Fruit fly (Drosophila melanogaster) whole organism, wandering third instar larva: ENCODE data around the gene Klp67A.

ENCODE experiments used
- Abd-B ChIP-seq: fragments of >200 bp; optimal IDR thresholded peaks from 2 replicates; lab custom pipeline; 2017; ENCODE audit warnings: missing biosample characterization, missing genetic modification characterization
- CG32264 ChIP-seq: fragments of 200-800 bp; sonication (Bioruptor generic); optimal IDR thresholded peaks from 2 replicates; lab custom pipeline; 2016; ENCODE audit warnings: missing biosample characterization, missing genetic modification characterization
- CrebA ChIP-seq: fragments of 200-800 bp; sonication (Bioruptor generic); optimal IDR thresholded peaks from 2 replicates; lab custom pipeline; 2016; ENCODE audit warnings: missing biosample characterization, mild to moderate bottlenecking, missing genetic modification characterization, borderline replicate concordance
- Dfd ChIP-seq: fragments of >200 bp; optimal IDR thresholded peaks from 2 replicates; lab custom pipeline; 2017; ENCODE audit warnings: missing biosample characterization, missing genetic modification characterization
- Dif ChIP-seq: fragments of 200-275, 200-300 bp; sonication (Bioruptor generic); optimal IDR thresholded peaks from 2 replicates; lab custom pipeline; 2018; ENCODE audit warnings: missing biosample characterization, missing genetic modification characterization; ENCODE audit not compliant: partially characterized antibody
- GATAd ChIP-seq: sonication (Bioruptor generic); optimal IDR thresholded peaks from 2 replicates; lab custom pipeline; 2016; ENCODE audit warnings: missing biosample characterization, missing genetic modification characterization
- HLH106 ChIP-seq: fragments of 200-800 bp; optimal IDR thresholded peaks from 3 replicates; lab custom pipeline; 2019; ENCODE audit warnings: missing biosample characterization, mild to moderate bottlenecking, missing genetic modification characterization, moderate library complexity
- Hnf4 ChIP-seq: fragments of 200-800 bp; sonication (Bioruptor generic); optimal IDR thresholded peaks from 2 replicates; lab custom pipeline; 2016; ENCODE audit warnings: missing biosample characterization, mild to moderate bottlenecking, missing genetic modification characterization
- Hr78 ChIP-seq: fragments of >200 bp; optimal IDR thresholded peaks from 2 replicates; lab custom pipeline; 2017; ENCODE audit warnings: missing biosample characterization, missing genetic modification characterization
- Hr83 ChIP-seq: fragments of 200-300 bp; sonication (Bioruptor generic); optimal IDR thresholded peaks from 2 replicates; lab custom pipeline; 2016; ENCODE audit warnings: missing biosample characterization, mild to moderate bottlenecking, missing genetic modification characterization, moderate library complexity; ENCODE audit not compliant: poor library complexity, severe bottlenecking
- Jra ChIP-seq: sonication (Bioruptor generic); optimal IDR thresholded peaks from 2 replicates; lab custom pipeline; 2016; ENCODE audit warnings: missing biosample characterization, missing genetic modification characterization
- Mio ChIP-seq: sonication (Bioruptor generic); optimal IDR thresholded peaks from 2 replicates; lab custom pipeline; 2016; ENCODE audit warnings: missing biosample characterization, missing genetic modification characterization
- Myc ChIP-seq: fragments of >200 bp; optimal IDR thresholded peaks from 2 replicates; lab custom pipeline; 2017
- OdsH ChIP-seq: fragments of 200-800 bp; sonication (Bioruptor generic); optimal IDR thresholded peaks from 2 replicates; lab custom pipeline; 2016; ENCODE audit warnings: missing biosample characterization, mild to moderate bottlenecking, missing genetic modification characterization
- Rel ChIP-seq, 2 experiments: fragments of 200-800 bp; sonication (Bioruptor generic) in 1 of 2; optimal IDR thresholded peaks; 2 replicates in 1 of 2; 3 replicates in 1 of 2; lab custom pipeline; 2016 to 2019; ENCODE audit warnings: mild to moderate bottlenecking in 2 of 2, missing biosample characterization in 2 of 2, missing genetic modification characterization in 2 of 2, moderate library complexity in 1 of 2
- Sp1 ChIP-seq: fragments of 200-800 bp; sonication (Bioruptor generic); optimal IDR thresholded peaks from 3 replicates; lab custom pipeline; 2019; ENCODE audit warnings: missing biosample characterization, mild to moderate bottlenecking, missing genetic modification characterization, moderate library complexity
- Vsx2 ChIP-seq: fragments of 200-300, 225-300 bp; sonication (Bioruptor generic); optimal IDR thresholded peaks from 2 replicates; lab custom pipeline; 2018; ENCODE audit warnings: missing biosample characterization, missing genetic modification characterization; ENCODE audit not compliant: partially characterized antibody
- br ChIP-seq: fragments of 200-800 bp; sonication (Bioruptor generic); optimal IDR thresholded peaks from 2 replicates; lab custom pipeline; 2016; ENCODE audit warnings: missing biosample characterization, missing genetic modification characterization
- brk ChIP-seq: fragments of 200-800 bp; sonication (Bioruptor generic); optimal IDR thresholded peaks from 2 replicates; lab custom pipeline; 2016; ENCODE audit warnings: missing biosample characterization, mild to moderate bottlenecking, missing genetic modification characterization
- dl ChIP-seq, 2 experiments: fragments of 175-275, 200-275 bp in 1 of 2; fragments of 200-275 bp in 1 of 2; sonication (Bioruptor generic); optimal IDR thresholded peaks; lab custom pipeline; 2018; ENCODE audit warnings: mild to moderate bottlenecking in 2 of 2, missing biosample characterization in 2 of 2, missing genetic modification characterization in 2 of 2, moderate library complexity in 2 of 2; ENCODE audit not compliant: partially characterized antibody in 2 of 2, insufficient read depth in 1 of 2
- dmrt93B ChIP-seq: fragments of 200-800 bp; sonication (Bioruptor generic); optimal IDR thresholded peaks from 2 replicates; lab custom pipeline; 2018; ENCODE audit warnings: missing biosample characterization, mild to moderate bottlenecking, missing genetic modification characterization
- dsf ChIP-seq: sonication (Bioruptor generic); optimal IDR thresholded peaks from 2 replicates; lab custom pipeline; 2016; ENCODE audit warnings: missing biosample characterization, missing genetic modification characterization, borderline replicate concordance
- ey ChIP-seq: fragments of 200-800 bp; sonication (Bioruptor generic); optimal IDR thresholded peaks from 2 replicates; lab custom pipeline; 2016; ENCODE audit warnings: missing biosample characterization, missing genetic modification characterization
- foxo ChIP-seq, 2 experiments: fragments of 200-800 bp; sonication (Bioruptor generic); optimal IDR thresholded peaks; 2 replicates in 1 of 2; 3 replicates in 1 of 2; lab custom pipeline; 2016 to 2017; ENCODE audit warnings: missing biosample characterization in 2 of 2, missing genetic modification characterization in 2 of 2
- fru ChIP-seq: fragments of 200-800 bp; sonication (Bioruptor generic); optimal IDR thresholded peaks from 3 replicates; lab custom pipeline; 2016; ENCODE audit warnings: missing biosample characterization, mild to moderate bottlenecking, missing genetic modification characterization
- h ChIP-seq: fragments of 200-800 bp; sonication (Bioruptor generic); optimal IDR thresholded peaks from 3 replicates; lab custom pipeline; 2016; ENCODE audit warnings: missing biosample characterization, mild to moderate bottlenecking, missing genetic modification characterization
- jim ChIP-seq: fragments of 175-275, 200-325 bp; sonication (Bioruptor generic); optimal IDR thresholded peaks from 2 replicates; lab custom pipeline; 2016; ENCODE audit warnings: missing biosample characterization, mild to moderate bottlenecking, missing genetic modification characterization
- pan ChIP-seq: fragments of >200 bp; optimal IDR thresholded peaks from 2 replicates; lab custom pipeline; 2017
- psq ChIP-seq: fragments of 200-800 bp; sonication (Bioruptor generic); optimal IDR thresholded peaks from 3 replicates; lab custom pipeline; 2017; ENCODE audit warnings: missing biosample characterization, mild to moderate bottlenecking, missing genetic modification characterization, moderate library complexity
- rgr ChIP-seq: fragments of 200-800 bp; sonication (Bioruptor generic); optimal IDR thresholded peaks from 3 replicates; lab custom pipeline; 2016; ENCODE audit warnings: missing biosample characterization, mild to moderate bottlenecking, missing genetic modification characterization
- sage ChIP-seq: fragments of 200-800 bp; sonication (Bioruptor generic); optimal IDR thresholded peaks from 2 replicates; lab custom pipeline; 2016; ENCODE audit warnings: missing biosample characterization, mild to moderate bottlenecking, missing genetic modification characterization
- sv ChIP-seq: fragments of 200-800 bp; sonication (Bioruptor generic); optimal IDR thresholded peaks from 3 replicates; lab custom pipeline; 2016; ENCODE audit warnings: missing biosample characterization, missing genetic modification characterization
- usp ChIP-seq: fragments of >200 bp; optimal IDR thresholded peaks from 2 replicates; lab custom pipeline; 2017; ENCODE audit warnings: missing biosample characterization, missing genetic modification characterization
- woc ChIP-seq: sonication (Bioruptor generic); optimal IDR thresholded peaks from 2 replicates; lab custom pipeline; 2016; ENCODE audit warnings: missing biosample characterization, mild to moderate bottlenecking, missing genetic modification characterization

Klp67A gene

DNA sequence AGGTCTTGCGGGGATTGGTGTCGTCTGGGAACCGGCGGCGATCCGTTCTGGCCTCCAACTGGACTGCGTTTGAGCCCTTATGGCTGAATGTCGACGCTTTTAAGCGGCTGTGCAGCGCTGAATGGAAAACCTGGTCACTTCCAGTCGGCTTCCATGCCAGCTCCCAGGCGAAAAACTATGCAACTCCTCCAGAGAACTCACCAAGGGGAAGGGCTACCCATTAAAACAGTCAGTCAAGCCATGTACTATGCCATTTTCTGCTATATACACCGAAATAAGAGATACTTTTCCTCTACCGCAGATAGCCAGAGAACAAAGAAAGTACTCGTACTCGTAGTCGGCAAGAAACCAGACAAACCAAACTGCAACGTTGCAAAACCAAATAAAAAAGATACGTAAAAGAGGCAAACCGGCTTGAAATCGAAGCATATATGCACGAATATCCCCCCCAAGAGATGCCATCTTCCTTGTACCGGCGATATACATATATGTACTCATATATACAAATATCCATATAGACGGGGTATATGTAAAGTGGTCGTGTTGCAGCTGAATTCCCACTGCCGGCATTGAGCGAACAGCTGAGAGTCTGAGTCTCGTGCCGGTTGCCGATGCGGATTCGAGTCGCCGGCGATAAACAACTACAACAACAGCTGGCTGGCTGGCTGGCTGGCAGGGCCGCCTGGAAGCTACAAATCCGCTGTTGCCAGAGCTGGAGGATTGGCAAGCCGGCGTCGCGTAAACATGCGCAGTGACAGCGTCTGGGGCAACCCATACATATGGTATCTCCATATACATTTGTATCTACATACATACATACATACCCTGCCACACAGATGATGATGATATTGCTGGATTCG, 12.9 kb upstream of the Klp67A start, which contains the start of gene Hsp67Ba:
Gene Hsp67Ba (minus strand): TSS at position 51 of the 860 bp plus-strand sequence.
- peak; percentile 51 for TF ChIP-seq Dif (GFP tag; lab: Kevin White, UChicago)
- no peak for TF ChIP-seq h (GFP tag; lab: Kevin White, UChicago)
- peak; percentile 49 for TF ChIP-seq psq (GFP tag; lab: Kevin White, UChicago)
- no peak for TF ChIP-seq GATAd (GFP tag; lab: Kevin White, UChicago)
- peak; percentile 26 for TF ChIP-seq Hr83 (GFP tag; lab: Kevin White, UChicago)
- TF ChIP-seq CrebA (GFP tag; lab: Kevin White, UChicago), result peak; percentile 51
- TF ChIP-seq woc, result peak; percentile 11
- TF ChIP-seq jim, result no peak
- TF ChIP-seq fru, result peak; percentile 22

- TF ChIP-seq dmrt93B (GFP tag; lab: Kevin White, UChicago) (peak; percentile 60), CG32264 (peak; percentile 86), Rel (GFP tag; optimal IDR thresholded peaks at IDR 0.05; lab: Kevin White, UChicago) (peak; percentile 0), Rel (tag; optimal IDR thresholded peaks at IDR 0.05; lab: Kevin White, UChicago) (peak; percentile 52), fru (peak; percentile 95), Dif (GFP tag; lab: Kevin White, UChicago) (peak; percentile 66), GATAd (GFP tag; lab: Kevin White, UChicago) (no peak), Hr78 (GFP tag; lab: Kevin White, UChicago) (no peak), pan (lab: Kevin White, UChicago) (no peak), brk (GFP tag; lab: Kevin White, UChicago) (peak; percentile 97), rgr (peak; percentile 96), usp (no peak), sage (GFP tag; lab: Kevin White, UChicago) (peak; percentile 89), dl (GFP tag; optimal IDR thresholded peaks at IDR 0.05; lab: Kevin White, UChicago; ENCODE audit: insufficient read depth in 1 of 2, partially characterized antibody in 2 of 2) (peak; percentile 23 to 25), Mio (GFP tag; lab: Kevin White, UChicago) (peak; percentile 30), br (GFP tag; lab: Kevin White, UChicago) (peak; percentile 95), Hnf4 (GFP tag; lab: Kevin White, UChicago) (peak; percentile 93), h (GFP tag; lab: Kevin White, UChicago) (peak; percentile 97), psq (GFP tag; lab: Kevin White, UChicago) (peak; percentile 94), OdsH (peak; percentile 96), Sp1 (GFP tag; lab: Kevin White, UChicago) (peak; percentile 89), Vsx2 (GFP tag; lab: Kevin White, UChicago) (peak; percentile 67), dsf (GFP tag; lab: Kevin White, UChicago) (peak; percentile 59), woc (peak; percentile 92), HLH106 (peak; percentile 84), Hr83 (GFP tag; lab: Kevin White, UChicago) (peak; percentile 6), ey (GFP tag; lab: Kevin White, UChicago) (peak; percentile 96), Abd-B (no peak), jim (peak; percentile 79), Jra (GFP tag; lab: Kevin White, UChicago) (peak; percentile 87), foxo (GFP tag; optimal IDR thresholded peaks at IDR 0.05; lab: Kevin White, UChicago) (peak; percentile 52 to 94), Myc (lab: Kevin White, UChicago) (no peak), sv (GFP tag; lab: Kevin White, UChicago) (peak; percentile 75), Dfd (GFP tag; lab: Kevin White, UChicago) (no peak)
These were observed 10.6 kb upstream of the Klp67A start, which contains the start of gene Hsp26 for dm6 chr3L:9377198-9378035. Hsp26 (minus strand) TSS chr3L:9377427.
